Fruit fly (Drosophila melanogaster) Kc167 (cell line): ENCODE data around the gene cl.

Experiments
- Myc ChIP-seq: fragments of >200 bp; optimal IDR thresholded peaks from 2 replicates; lab custom pipeline; 2017; ENCODE audit warnings: missing external identifiers
- Sin3A ChIP-seq: fragments of >200 bp; optimal IDR thresholded peaks from 2 replicates; lab custom pipeline; 2018; ENCODE audit warnings: missing external identifiers
- h ChIP-seq: fragments of >200 bp; optimal IDR thresholded peaks from 3 replicates; lab custom pipeline; 2018; ENCODE audit warnings: missing external identifiers
- insv ChIP-seq: fragments of >200 bp; optimal IDR thresholded peaks from 3 replicates; lab custom pipeline; 2018; ENCODE audit warnings: missing external identifiers
- psq ChIP-seq: fragments of >200 bp; optimal IDR thresholded peaks from 2 replicates; lab custom pipeline; 2017; ENCODE audit warnings: missing external identifiers
- ttk ChIP-seq: sonication (Bioruptor generic); optimal IDR thresholded peaks from 2 replicates; lab custom pipeline; 2017; ENCODE audit warnings: missing external identifiers

cl gene

dm6 chr2L:5546518-5547287, 26.8 kb downstream of the cl start, which contains the start of gene Oscillin:
Gene Oscillin, plus strand, starts transcription at chr2L:5547086.
- TF ChIP-seq insv (lab: Kevin White, UChicago) = no peak
- TF ChIP-seq h = no peak
- no peak for TF ChIP-seq Sin3A
- TF ChIP-seq psq (lab: Kevin White, UChicago) = no peak
- no peak for TF ChIP-seq ttk
- TF ChIP-seq Myc (lab: Kevin White, UChicago) = no peak

- no peak for TF ChIP-seq insv (lab: Kevin White, UChicago)
- TF ChIP-seq Myc (lab: Kevin White, UChicago) = no peak
- no peak for TF ChIP-seq psq (lab: Kevin White, UChicago)
- TF ChIP-seq h = no peak
- TF ChIP-seq Sin3A = no peak
- no peak for TF ChIP-seq ttk
These were observed 27.4 kb downstream of the cl start for dm6 chr2L:5547288-5547777.

DNA sequence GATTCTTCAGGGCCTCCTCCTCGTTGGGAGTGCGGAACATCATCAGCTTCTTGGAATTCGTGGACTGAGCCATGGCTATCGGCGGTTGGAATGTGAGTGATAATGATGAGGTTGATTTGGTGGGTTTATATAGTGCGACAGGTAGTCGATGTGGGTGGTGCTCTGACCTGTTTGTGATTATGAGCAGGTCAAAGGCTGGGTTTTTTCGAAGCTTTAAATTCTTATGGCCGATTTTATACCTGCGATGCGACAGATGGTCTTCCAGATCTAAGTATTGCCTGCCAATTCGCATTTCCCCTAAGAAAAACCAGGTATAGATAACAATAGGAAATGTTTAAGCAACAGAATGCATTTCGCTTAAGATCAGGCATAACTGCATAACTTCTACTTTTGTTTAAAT, 30.8 kb downstream of the cl start, which contains the start of gene CG14014:
CG14014 (minus strand) TSS at position 101 of the 400 bp plus-strand sequence.
- TF ChIP-seq psq (lab: Kevin White, UChicago) (no peak), Myc (lab: Kevin White, UChicago) (no peak), ttk (no peak), h (no peak), Sin3A (no peak), insv (lab: Kevin White, UChicago) (no peak)

DNA sequence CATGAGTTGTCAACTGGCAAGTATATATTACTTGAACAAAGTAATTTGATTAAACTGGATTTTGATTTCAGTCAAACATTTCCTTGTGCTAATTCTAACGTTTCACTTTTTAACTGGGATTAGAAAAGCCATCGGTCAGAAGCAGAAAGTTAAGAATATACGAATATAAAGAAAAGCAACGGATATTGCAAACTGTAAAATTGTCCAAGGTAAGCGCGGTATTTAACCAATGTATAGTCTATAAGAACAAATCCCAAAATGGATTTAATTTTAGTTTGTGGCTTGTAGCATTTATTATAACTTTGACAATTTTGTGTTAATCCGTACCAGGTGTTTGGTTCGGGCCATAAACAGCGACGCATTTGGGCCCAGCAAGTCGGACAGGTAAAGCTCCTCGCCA, 31.6 kb downstream of the cl start, which contains the start of gene CG18269:
CG18269 (plus strand) TSS at position 301 of the 400 bp plus-strand sequence.
- TF ChIP-seq psq (lab: Kevin White, UChicago) = no peak
- no peak for TF ChIP-seq ttk
- no peak for TF ChIP-seq Sin3A
- TF ChIP-seq h = no peak
- no peak for TF ChIP-seq insv (lab: Kevin White, UChicago)
- no peak for TF ChIP-seq Myc (lab: Kevin White, UChicago)

dm6 chr2L:5553750-5554149, 33.8 kb downstream of the cl start, which contains the start of the genes CG14013 and CG14017:
Gene CG14013, minus strand, starts transcription at chr2L:5553850.
Gene CG14017, plus strand, starts transcription at chr2L:5553897.
- no peak for TF ChIP-seq Myc (lab: Kevin White, UChicago)
- no peak for TF ChIP-seq insv (lab: Kevin White, UChicago)
- TF ChIP-seq ttk = no peak
- no peak for TF ChIP-seq Sin3A
- no peak for TF ChIP-seq psq (lab: Kevin White, UChicago)
- no peak for TF ChIP-seq h

DNA sequence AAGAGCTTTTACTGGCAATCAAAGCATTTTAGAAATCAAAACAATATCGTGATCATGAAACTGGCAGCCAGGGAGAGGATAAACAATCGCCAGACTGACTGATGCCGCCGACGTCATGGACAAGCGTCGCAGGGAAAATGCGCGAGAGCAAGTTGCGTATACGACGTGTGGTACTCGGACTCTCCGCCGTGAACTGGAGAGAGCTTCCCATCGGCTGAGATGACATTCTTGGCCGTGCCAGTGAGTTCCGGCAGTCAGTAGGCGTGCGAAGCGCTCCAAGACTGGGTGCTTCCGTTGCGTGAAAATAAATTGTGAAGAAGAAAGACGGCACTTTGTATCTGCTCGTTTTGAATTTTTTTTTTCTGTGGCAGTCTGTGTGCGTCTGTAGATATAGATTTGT, 34.9 kb downstream of the cl start, which contains the start of gene GluRIIA:
GluRIIA (plus strand) TSS at position 255 of the 400 bp plus-strand sequence.
- no peak for TF ChIP-seq Myc (lab: Kevin White, UChicago)
- TF ChIP-seq insv (lab: Kevin White, UChicago) = no peak
- TF ChIP-seq ttk = no peak
- no peak for TF ChIP-seq Sin3A
- TF ChIP-seq h = no peak
- TF ChIP-seq psq (lab: Kevin White, UChicago) = no peak

DNA sequence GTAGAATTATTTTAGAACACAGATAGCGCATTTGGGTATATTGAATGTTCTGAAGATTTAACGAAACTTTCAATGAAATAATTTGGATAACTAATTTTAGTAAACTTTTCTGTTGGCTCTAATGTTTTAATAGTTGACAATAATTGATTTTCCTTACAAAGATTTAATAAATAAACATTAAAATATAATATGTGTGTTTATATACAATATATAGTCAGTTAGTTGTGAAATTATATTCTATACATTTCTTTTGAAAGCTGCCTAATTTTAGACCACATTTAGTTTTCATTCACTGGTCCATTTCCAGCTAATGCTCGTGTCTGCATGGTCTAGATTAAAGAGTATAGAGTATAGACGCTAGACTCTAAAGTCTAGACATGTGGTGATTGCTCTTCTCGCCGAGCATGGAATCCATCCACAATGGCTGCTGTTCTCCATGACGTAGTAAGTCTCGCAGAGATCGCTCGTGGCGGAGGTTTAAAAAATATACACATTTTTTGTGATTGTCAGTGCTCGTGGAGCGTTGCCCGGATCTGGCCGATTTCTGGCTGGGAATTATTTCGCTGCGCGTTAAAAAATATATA, 39.0 kb downstream of the cl start, which contains the start of gene GluRIIB:
GluRIIB (plus strand) TSS at position 534 of the 584 bp plus-strand sequence.
- TF ChIP-seq Myc (lab: Kevin White, UChicago) (no peak), psq (lab: Kevin White, UChicago) (no peak), h (no peak)

dm6 chr2L:5567103-5567502, 47.2 kb downstream of the cl start:
- TF ChIP-seq ttk = no peak
- no peak for TF ChIP-seq psq (lab: Kevin White, UChicago)
- TF ChIP-seq insv (lab: Kevin White, UChicago) = no peak
- no peak for TF ChIP-seq Sin3A
- TF ChIP-seq h = no peak
- no peak for TF ChIP-seq Myc (lab: Kevin White, UChicago)

DNA sequence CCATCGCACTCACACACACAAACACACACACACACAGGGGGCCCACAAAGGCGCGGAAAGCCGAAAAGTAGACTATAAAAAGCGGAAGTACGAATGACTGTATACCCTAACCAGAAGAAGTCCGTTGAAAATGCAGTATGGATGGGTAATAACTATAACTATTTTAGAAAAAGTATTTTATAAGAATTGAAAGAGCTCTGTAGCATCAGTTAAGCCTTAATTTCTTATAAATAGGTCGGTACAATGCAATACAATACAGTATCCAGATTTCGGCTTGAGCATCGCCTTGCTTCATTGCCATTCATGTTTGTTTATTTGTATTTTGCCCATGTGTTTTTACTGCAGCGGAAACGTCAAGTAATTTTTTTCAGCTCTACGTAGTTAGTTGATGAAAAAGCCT, 49.6 kb downstream of the cl start:
- TF ChIP-seq ttk = no peak
- TF ChIP-seq h = no peak
- no peak for TF ChIP-seq Myc (lab: Kevin White, UChicago)
- no peak for TF ChIP-seq Sin3A
- TF ChIP-seq insv (lab: Kevin White, UChicago) = no peak
- no peak for TF ChIP-seq psq (lab: Kevin White, UChicago)
